Worm (Caenorhabditis elegans) whole organism, L4/young adult: ENCODE data around the gene paqr-1.
A peak's percentile ranks its signal among the peaks of the same experiment; 100 is the strongest.

Experiments used
- dao-5 ChIP-seq: sonication (generic microtip); optimal IDR thresholded peaks from 2 replicates; lab custom pipeline; 2016; ENCODE audit warnings: missing genotype, missing genetic modification characterization, moderate library complexity, missing compliant biosample characterization
- him-1 ChIP-seq: sonication (generic microtip); optimal IDR thresholded peaks from 2 replicates; lab custom pipeline; 2016; ENCODE audit warnings: missing genotype, missing genetic modification reagents, missing genetic modification characterization, missing compliant biosample characterization

DNA sequence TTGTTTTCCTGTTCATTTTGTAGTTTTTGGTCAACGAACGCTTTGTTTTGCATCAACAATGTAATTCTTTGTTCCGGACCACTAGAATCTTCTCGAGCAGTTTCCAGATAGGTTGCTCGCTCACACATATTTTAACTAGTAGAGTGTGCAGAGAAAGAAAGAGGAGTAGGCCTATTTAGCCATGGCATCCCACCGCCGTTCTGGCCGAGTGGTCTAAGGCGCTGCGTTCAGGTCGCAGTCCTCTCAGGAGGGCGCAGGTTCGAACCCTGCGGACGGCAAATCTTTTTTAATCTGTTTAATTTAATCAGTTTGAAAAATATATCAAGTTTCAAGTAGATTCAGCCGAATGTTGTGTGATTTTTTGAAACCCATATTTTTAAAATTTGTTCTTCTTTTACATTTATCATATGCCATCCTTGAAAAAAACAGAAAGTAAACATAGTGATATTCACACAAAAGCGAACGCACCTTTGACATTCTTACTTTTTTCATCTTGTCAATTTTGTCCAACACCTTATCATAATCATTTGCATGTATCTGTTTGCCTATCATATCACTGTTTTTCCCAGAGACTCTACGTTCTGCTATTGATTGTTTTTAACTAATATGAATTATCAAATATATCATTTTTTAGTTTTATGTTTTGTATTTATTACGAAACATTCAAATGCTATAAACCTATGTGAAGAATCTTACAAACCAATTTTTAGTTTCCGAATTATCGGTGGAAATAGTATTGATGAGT lies 1.6 kb upstream of the paqr-1 start, which contains the start of gene try-3:
- peak; percentile 45 for TF ChIP-seq him-1
- peak; percentile 9 for TF ChIP-seq dao-5 (tag; lab: Kevin White, UChicago)
